Worm (Caenorhabditis elegans) whole organism, L4 larva: Measurements from ENCODE around the gene F10C1.3.

Source experiments
- F37D6.2 ChIP-seq: sonication (generic microtip); optimal IDR thresholded peaks from 2 replicates; lab custom pipeline; 2016; ENCODE audit warnings: mild to moderate bottlenecking, missing genetic modification characterization, missing compliant biosample characterization
- F49E8.2 ChIP-seq: sonication (generic microtip); optimal IDR thresholded peaks from 2 replicates; lab custom pipeline; 2016; ENCODE audit warnings: missing compliant biosample characterization, mild to moderate bottlenecking, missing genetic modification characterization, borderline replicate concordance
- T20F7.1 ChIP-seq: fragments of 200-800 bp; sonication (Bioruptor generic); optimal IDR thresholded peaks from 2 replicates; lab custom pipeline; 2018; ENCODE audit warnings: mild to moderate bottlenecking, missing genetic modification characterization, missing compliant biosample characterization
- T26A8.4 ChIP-seq: fragments of 200-800 bp; sonication (Bioruptor generic); IDR thresholded peaks from 2 replicates; pipeline ENCODE4 v1.3.6; 2022; ENCODE audit warnings: missing genetic modification characterization, missing compliant biosample characterization
- Y48G9A.11 ChIP-seq: fragments of 200-800 bp; sonication (Bioruptor generic); IDR thresholded peaks from 2 replicates; pipeline ENCODE4 v1.3.6; 2022; ENCODE audit warnings: missing genetic modification reagents, missing genetic modification characterization, missing compliant biosample characterization
- Y5F2A.4 ChIP-seq: fragments of 200-800 bp; sonication (Bioruptor generic); optimal IDR thresholded peaks from 2 replicates; lab custom pipeline; 2018; ENCODE audit warnings: mild to moderate bottlenecking, missing genetic modification characterization, missing compliant biosample characterization
- Y75B8A.6 ChIP-seq: fragments of 200-800 bp; sonication (Bioruptor generic); IDR thresholded peaks from 2 replicates; pipeline ENCODE4 v1.3.6; 2022; ENCODE audit warnings: missing genetic modification reagents, missing genetic modification characterization, missing compliant biosample characterization
- aha-1 ChIP-seq: fragments of 150-350 bp; peaks from one replicate; lab custom pipeline; 2014; ENCODE audit warnings: missing biosample characterization, missing genetic modification characterization
- arid-1 ChIP-seq: fragments of 200-800 bp; sonication (Bioruptor generic); conservative IDR thresholded peaks from 2 replicates; pipeline ENCODE4 v1.3.6; 2022; ENCODE audit warnings: missing genetic modification reagents, missing genetic modification characterization, missing compliant biosample characterization
- ceh-62 ChIP-seq: sonication (generic microtip); optimal IDR thresholded peaks from 2 replicates; lab custom pipeline; 2017; ENCODE audit warnings: missing biosample characterization, missing genetic modification characterization
- daf-16 ChIP-seq, 3 experiments: sonication (generic microtip); optimal IDR thresholded peaks; 2 replicates each; lab custom pipeline; 2016 to 2017; ENCODE audit warnings: missing genetic modification characterization in 3 of 3, missing genetic modification reagents in 3 of 3, mild to moderate bottlenecking in 2 of 3, missing compliant biosample characterization in 2 of 3, missing biosample characterization in 1 of 3, moderate library complexity in 1 of 3
- dmd-9 ChIP-seq: fragments of 200-800 bp; sonication (Bioruptor generic); IDR thresholded peaks from 2 replicates; pipeline ENCODE4 v1.3.6; 2022; ENCODE audit warnings: missing genetic modification reagents, missing genetic modification characterization, missing compliant biosample characterization
- dve-1 ChIP-seq: sonication (generic microtip); optimal IDR thresholded peaks from 2 replicates; lab custom pipeline; 2017; ENCODE audit warnings: antibody characterized with exemption, mild to moderate bottlenecking, missing genetic modification characterization, missing compliant biosample characterization; ENCODE audit not compliant: insufficient read depth
- egl-27 ChIP-seq: sonication (generic microtip); optimal IDR thresholded peaks from 3 replicates; lab custom pipeline; 2017; ENCODE audit warnings: missing biosample characterization, missing genetic modification reagents, missing genetic modification characterization
- lin-1 ChIP-seq: fragments of 200-800 bp; sonication (Bioruptor generic); IDR thresholded peaks from 2 replicates; pipeline ENCODE4 v1.3.6; 2022; ENCODE audit warnings: missing genetic modification reagents, missing genetic modification characterization, missing compliant biosample characterization
- lin-15B ChIP-seq: fragments of 150-350 bp; sonication (generic microtip); optimal IDR thresholded peaks from 3 replicates; lab custom pipeline; 2014; ENCODE audit warnings: missing biosample characterization, missing genetic modification characterization
- lin-29 ChIP-seq: fragments of 200-800 bp; sonication (Bioruptor generic); IDR thresholded peaks from 2 replicates; pipeline ENCODE4 v1.3.6; 2022; ENCODE audit warnings: missing genetic modification reagents, missing genetic modification characterization, missing compliant biosample characterization
- lir-3 ChIP-seq: sonication (generic microtip); optimal IDR thresholded peaks from 2 replicates; lab custom pipeline; 2016; ENCODE audit warnings: mild to moderate bottlenecking, missing genetic modification characterization, missing compliant biosample characterization
- madf-5 ChIP-seq, 2 experiments: fragments of 200-800 bp; sonication (Bioruptor generic); IDR thresholded peaks; 2 replicates each; pipeline ENCODE4 v1.3.6; 2022; ENCODE audit warnings: missing compliant biosample characterization in 2 of 2, missing genetic modification characterization in 2 of 2
- nhr-11 ChIP-seq: fragments of 150-350 bp; optimal IDR thresholded peaks from 2 replicates; lab custom pipeline; 2014; ENCODE audit warnings: missing biosample characterization, missing genetic modification characterization
- nhr-111 ChIP-seq: fragments of 200-800 bp; sonication (Bioruptor generic); optimal IDR thresholded peaks from 2 replicates; lab custom pipeline; 2018; ENCODE audit warnings: mild to moderate bottlenecking, missing genetic modification characterization, missing compliant biosample characterization
- nhr-25 ChIP-seq: sonication (generic microtip); optimal IDR thresholded peaks from 2 replicates; lab custom pipeline; 2017; ENCODE audit warnings: missing genetic modification characterization, mild to moderate bottlenecking, missing compliant biosample characterization, antibody characterized with exemption, moderate library complexity, borderline replicate concordance; ENCODE audit not compliant: insufficient read depth
- nhr-41 ChIP-seq: fragments of 200-800 bp; sonication (Bioruptor generic); IDR thresholded peaks from 2 replicates; pipeline ENCODE4 v1.3.6; 2022; ENCODE audit warnings: missing genetic modification reagents, missing genetic modification characterization, missing compliant biosample characterization
- nhr-48 ChIP-seq: sonication (generic microtip); optimal IDR thresholded peaks from 2 replicates; lab custom pipeline; 2016; ENCODE audit warnings: mild to moderate bottlenecking, missing genetic modification characterization, missing compliant biosample characterization
- nhr-6 ChIP-seq: fragments of 150-350 bp; optimal IDR thresholded peaks from 2 replicates; lab custom pipeline; 2014; ENCODE audit warnings: missing biosample characterization, missing genetic modification characterization
- php-3 ChIP-seq: fragments of 200-800 bp; sonication (Bioruptor generic); IDR thresholded peaks from 2 replicates; pipeline ENCODE4 v1.3.6; 2022; ENCODE audit warnings: missing genetic modification reagents, missing genetic modification characterization, missing compliant biosample characterization
- pqm-1 ChIP-seq: sonication (generic microtip); optimal IDR thresholded peaks from 2 replicates; lab custom pipeline; 2017; ENCODE audit warnings: missing biosample characterization, missing genetic modification characterization
- rbr-2 ChIP-seq: sonication (generic microtip); optimal IDR thresholded peaks from 2 replicates; lab custom pipeline; 2016; ENCODE audit warnings: missing genotype, missing genetic modification characterization, missing compliant biosample characterization
- sdz-12 ChIP-seq: fragments of 200-800 bp; sonication (Bioruptor generic); optimal IDR thresholded peaks from 2 replicates; lab custom pipeline; 2018; ENCODE audit warnings: mild to moderate bottlenecking, missing genetic modification characterization, missing compliant biosample characterization
- skn-1 ChIP-seq: fragments of 150-350 bp; optimal IDR thresholded peaks from 2 replicates; lab custom pipeline; 2014; ENCODE audit warnings: missing biosample characterization, missing genetic modification characterization
- snpc-1.2 ChIP-seq: fragments of 200-800 bp; sonication (Bioruptor generic); IDR thresholded peaks from 2 replicates; pipeline ENCODE4 v1.3.6; 2022; ENCODE audit warnings: missing genetic modification reagents, missing genetic modification characterization, missing compliant biosample characterization
- tra-1 ChIP-seq: fragments of 200-800 bp; sonication (Bioruptor generic); IDR thresholded peaks from 2 replicates; pipeline ENCODE4 v1.3.6; 2022; ENCODE audit warnings: missing genetic modification reagents, missing genetic modification characterization, missing compliant biosample characterization
- zfp-3 ChIP-seq: fragments of 200-800 bp; sonication (Bioruptor generic); conservative IDR thresholded peaks from 2 replicates; pipeline ENCODE4 v1.3.6; 2022; ENCODE audit warnings: missing genetic modification reagents, missing genetic modification characterization, missing compliant biosample characterization
- zip-2 ChIP-seq: fragments of 150-350 bp; optimal IDR thresholded peaks from 2 replicates; lab custom pipeline; 2014; ENCODE audit warnings: missing biosample characterization, missing genetic modification characterization

Gene F10C1.3

ce11 chrII:5794195-5794594 is 36.6 kb upstream of the F10C1.3 start, which contains the start of gene acdh-8:
Gene acdh-8 (plus strand): TSS chrII:5794495.
- no peak for TF ChIP-seq zip-2 (tag; lab: Kevin White, UChicago)
- TF ChIP-seq T20F7.1 (GFP tag; lab: Kevin White, UChicago) = no peak
- TF ChIP-seq dmd-9 (GFP tag; lab: Robert Waterston, UW) = no peak
- TF ChIP-seq sdz-12 (GFP tag; lab: Kevin White, UChicago) = no peak
- no peak for TF ChIP-seq nhr-6
- no peak for TF ChIP-seq arid-1 (GFP tag; lab: Robert Waterston, UW)
- no peak for TF ChIP-seq lin-1 (GFP tag; lab: Robert Waterston, UW)
- TF ChIP-seq zfp-3 (GFP tag; lab: Robert Waterston, UW) = no peak
- TF ChIP-seq F49E8.2 (tag; lab: Kevin White, UChicago) = no peak
- TF ChIP-seq nhr-41 (GFP tag; lab: Robert Waterston, UW) = no peak
- TF ChIP-seq lir-3 (tag; lab: Kevin White, UChicago) = no peak
- no peak for TF ChIP-seq T26A8.4
- no peak for TF ChIP-seq nhr-48 (tag; lab: Kevin White, UChicago)
- no peak for TF ChIP-seq Y75B8A.6 (GFP tag; lab: Robert Waterston, UW)
- no peak for TF ChIP-seq egl-27 (tag; lab: Kevin White, UChicago)
- no peak for TF ChIP-seq Y5F2A.4 (GFP tag; lab: Kevin White, UChicago)
- no peak for TF ChIP-seq ceh-62 (tag; lab: Kevin White, UChicago)
- no peak for TF ChIP-seq tra-1 (GFP tag; lab: Robert Waterston, UW)
- no peak for TF ChIP-seq lin-15B
- TF ChIP-seq lin-29 (GFP tag; lab: Robert Waterston, UW) = no peak

- TF ChIP-seq daf-16 (GFP tag; optimal IDR thresholded peaks at IDR 0.05; lab: Kevin White, UChicago) (no peak), daf-16 (tag; optimal IDR thresholded peaks at IDR 0.05; lab: Kevin White, UChicago) (no peak), dmd-9 (GFP tag; lab: Robert Waterston, UW) (no peak), madf-5 (GFP tag; IDR thresholded peaks at IDR 0.05; lab: Robert Waterston, UW) (no peak)
Measured at ce11 chrII:5792490-5792889, 34.9 kb upstream of the F10C1.3 start, which contains the start of gene K05F1.14. Gene K05F1.14 (minus strand): TSS chrII:5792590.

ce11 chrII:5790313-5790773 is 32.8 kb upstream of the F10C1.3 start, which contains the start of gene lect-2:
Gene lect-2 (plus strand): TSS chrII:5790723.
- TF ChIP-seq dve-1 (no peak), nhr-25 (no peak), skn-1 (no peak), F37D6.2 (tag; lab: Kevin White, UChicago) (no peak), php-3 (GFP tag; lab: Robert Waterston, UW) (no peak), snpc-1.2 (GFP tag; lab: Robert Waterston, UW) (no peak), nhr-111 (GFP tag; lab: Kevin White, UChicago) (no peak), daf-16 (GFP tag; optimal IDR thresholded peaks at IDR 0.05; lab: Kevin White, UChicago) (peak in 1 of 2 experiments; percentile 40), daf-16 (tag; optimal IDR thresholded peaks at IDR 0.05; lab: Kevin White, UChicago) (no peak), pqm-1 (tag; lab: Kevin White, UChicago) (no peak), aha-1 (peak; percentile 81), nhr-11 (peak; percentile 59), arid-1 (GFP tag; lab: Robert Waterston, UW) (no peak), Y48G9A.11 (GFP tag; lab: Robert Waterston, UW) (no peak), rbr-2 (tag; lab: Kevin White, UChicago) (no peak)

- TF ChIP-seq aha-1 = peak; percentile 74
- no peak for TF ChIP-seq snpc-1.2 (GFP tag; lab: Robert Waterston, UW)
Measured at ce11 chrII:5788815-5789214, 31.3 kb upstream of the F10C1.3 start, which contains the start of gene K05F1.13. Gene K05F1.13 (plus strand): TSS chrII:5789115.
